Worm (Caenorhabditis elegans) whole organism, young adult: ENCODE measurements around the gene E02H1.5.

Source experiments
- F22D6.2 ChIP-seq: sonication (generic microtip); optimal IDR thresholded peaks from 2 replicates; lab custom pipeline; 2016; ENCODE audit warnings: mild to moderate bottlenecking, missing genetic modification characterization, missing compliant biosample characterization
- F23B12.7 ChIP-seq: sonication (generic microtip); optimal IDR thresholded peaks from 2 replicates; lab custom pipeline; 2017; ENCODE audit warnings: missing genetic modification characterization, mild to moderate bottlenecking, missing compliant biosample characterization, antibody characterized with exemption, moderate library complexity; ENCODE audit not compliant: insufficient read depth
- F37B4.10 ChIP-seq: fragments of 200-800 bp; sonication (Bioruptor generic); IDR thresholded peaks from 2 replicates; pipeline ENCODE4 v1.3.6; 2022; ENCODE audit warnings: missing genetic modification characterization, missing compliant biosample characterization
- F39B2.1 ChIP-seq: fragments of 200-800 bp; sonication (Bioruptor generic); IDR thresholded peaks from 2 replicates; pipeline ENCODE4 v1.3.6; 2022; ENCODE audit warnings: missing genetic modification reagents, missing genetic modification characterization, missing compliant biosample characterization
- F57C9.4 ChIP-seq: sonication (generic microtip); optimal IDR thresholded peaks from 2 replicates; lab custom pipeline; 2017; ENCODE audit warnings: mild to moderate bottlenecking, missing genetic modification characterization, missing compliant biosample characterization
- K12H6.12 ChIP-seq: fragments of 200-800 bp; sonication (Bioruptor generic); optimal IDR thresholded peaks from 2 replicates; lab custom pipeline; 2018; ENCODE audit warnings: mild to moderate bottlenecking, missing genetic modification characterization, missing compliant biosample characterization
- Y53F4B.3 ChIP-seq: fragments of 200-800 bp; sonication (Bioruptor generic); IDR thresholded peaks from 2 replicates; pipeline ENCODE4 v1.3.6; 2022; ENCODE audit warnings: missing genetic modification reagents, missing genetic modification characterization, missing compliant biosample characterization
- Y56A3A.18 ChIP-seq: fragments of 200-800 bp; sonication (Bioruptor generic); IDR thresholded peaks from 2 replicates; pipeline ENCODE4 v1.3.6; 2022; ENCODE audit warnings: missing genetic modification reagents, missing genetic modification characterization, missing compliant biosample characterization
- Y79H2A.3 ChIP-seq: fragments of 200-800 bp; sonication (Bioruptor generic); conservative IDR thresholded peaks from 2 replicates; pipeline ENCODE4 v1.3.6; 2022; ENCODE audit warnings: missing genetic modification reagents, missing genetic modification characterization, missing compliant biosample characterization
- ZK185.1 ChIP-seq: sonication (generic microtip); optimal IDR thresholded peaks from 2 replicates; lab custom pipeline; 2016; ENCODE audit warnings: mild to moderate bottlenecking, missing genetic modification characterization, missing compliant biosample characterization; ENCODE audit not compliant: poor library complexity, severe bottlenecking
- akir-1 ChIP-seq: fragments of 200-800 bp; sonication (Bioruptor generic); optimal IDR thresholded peaks from 2 replicates; lab custom pipeline; 2018; ENCODE audit warnings: mild to moderate bottlenecking, missing genetic modification characterization, moderate library complexity, missing compliant biosample characterization
- ama-1 ChIP-seq, 3 experiments: fragments of 150-350 bp in 1 of 3; sonication (generic microtip) in 2 of 3; optimal IDR thresholded peaks; 2 replicates each; lab custom pipeline; 2014 to 2018; ENCODE audit warnings: missing biosample characterization in 2 of 3, missing genetic modification characterization in 2 of 3, missing genetic modification reagents in 2 of 3
- aptf-3 ChIP-seq: fragments of 200-800 bp; sonication (Bioruptor generic); IDR thresholded peaks from 2 replicates; pipeline ENCODE4 v1.3.6; 2022; ENCODE audit warnings: missing genetic modification characterization, missing compliant biosample characterization
- attf-6 ChIP-seq: fragments of 200-800 bp; sonication (Bioruptor generic); IDR thresholded peaks from 2 replicates; pipeline ENCODE4 v1.3.6; 2022; ENCODE audit warnings: missing genetic modification reagents, missing genetic modification characterization, missing compliant biosample characterization
- bed-2 ChIP-seq: fragments of 200-800 bp; sonication (Bioruptor generic); IDR thresholded peaks from 2 replicates; pipeline ENCODE4 v1.3.6; 2022; ENCODE audit warnings: missing genetic modification reagents, missing genetic modification characterization, missing compliant biosample characterization
- dox-1 ChIP-seq: fragments of 200-800 bp; sonication (Bioruptor generic); IDR thresholded peaks from 2 replicates; pipeline ENCODE4 v1.3.6; 2022; ENCODE audit warnings: missing genetic modification reagents, missing genetic modification characterization, missing compliant biosample characterization
- dpff-1 ChIP-seq: sonication (generic microtip); optimal IDR thresholded peaks from 2 replicates; lab custom pipeline; 2017; ENCODE audit warnings: mild to moderate bottlenecking, missing genetic modification characterization, missing compliant biosample characterization
- egrh-3 ChIP-seq: fragments of 200-800 bp; sonication (Bioruptor generic); IDR thresholded peaks from 2 replicates; pipeline ENCODE4 v1.3.6; 2022; ENCODE audit warnings: missing genetic modification reagents, missing genetic modification characterization, missing compliant biosample characterization
- ekl-4 ChIP-seq: fragments of 200-800 bp; sonication (Bioruptor generic); IDR thresholded peaks from 2 replicates; pipeline ENCODE4 v1.3.6; 2022; ENCODE audit warnings: missing genetic modification reagents, missing genetic modification characterization, missing compliant biosample characterization
- him-1 ChIP-seq: sonication (generic microtip); optimal IDR thresholded peaks from 2 replicates; lab custom pipeline; 2016; ENCODE audit warnings: missing genotype, missing genetic modification reagents, missing genetic modification characterization, missing compliant biosample characterization
- hlh-26 ChIP-seq: fragments of 200-800 bp; sonication (Bioruptor generic); conservative IDR thresholded peaks from 2 replicates; pipeline ENCODE4 v1.3.6; 2022; ENCODE audit warnings: missing genetic modification reagents, missing genetic modification characterization, missing compliant biosample characterization
- hmg-1.2 ChIP-seq: fragments of 200-800 bp; sonication (Bioruptor generic); IDR thresholded peaks from 2 replicates; pipeline ENCODE4 v1.3.6; 2022; ENCODE audit warnings: missing genetic modification reagents, missing genetic modification characterization, missing compliant biosample characterization
- lag-1 ChIP-seq: fragments of 200-800 bp; sonication (Bioruptor generic); IDR thresholded peaks from 2 replicates; pipeline ENCODE4 v1.3.6; 2022; ENCODE audit warnings: missing genetic modification reagents, missing genetic modification characterization, missing compliant biosample characterization
- let-526 ChIP-seq: fragments of 200-800 bp; sonication (Bioruptor generic); IDR thresholded peaks from 2 replicates; pipeline ENCODE4 v1.3.6; 2022; ENCODE audit warnings: missing genetic modification reagents, missing genetic modification characterization, missing compliant biosample characterization
- let-607 ChIP-seq, 2 experiments: fragments of 200-800 bp in 1 of 2; sonication (Bioruptor generic) in 1 of 2; sonication (generic microtip) in 1 of 2; optimal IDR thresholded peaks; 2 replicates each; lab custom pipeline; 2016 to 2018; ENCODE audit warnings: mild to moderate bottlenecking in 2 of 2, missing compliant biosample characterization in 2 of 2, missing genetic modification characterization in 2 of 2, moderate library complexity in 2 of 2, missing genotype in 1 of 2
- lin-26 ChIP-seq: fragments of 200-800 bp; sonication (Bioruptor generic); IDR thresholded peaks from 2 replicates; pipeline ENCODE4 v1.3.6; 2022; ENCODE audit warnings: missing genetic modification reagents, missing genetic modification characterization, missing compliant biosample characterization
- lin-35 ChIP-seq, 3 experiments: fragments of 150-350 bp in 2 of 3; sonication (generic microtip) in 1 of 3; optimal IDR thresholded peaks; 2 replicates each; lab custom pipeline; 2014 to 2018; ENCODE audit warnings: missing biosample characterization in 3 of 3, missing genetic modification characterization in 3 of 3, missing genetic modification reagents in 3 of 3
- lin-40 ChIP-seq: sonication (generic microtip); optimal IDR thresholded peaks from 2 replicates; lab custom pipeline; 2016; ENCODE audit warnings: missing genetic modification characterization, mild to moderate bottlenecking, missing compliant biosample characterization, missing genotype, missing genetic modification reagents
- madf-10 ChIP-seq: sonication (generic microtip); optimal IDR thresholded peaks from 2 replicates; lab custom pipeline; 2016; ENCODE audit warnings: mild to moderate bottlenecking, missing genetic modification characterization, missing compliant biosample characterization
- madf-8 ChIP-seq: fragments of 200-800 bp; sonication (Bioruptor generic); conservative IDR thresholded peaks from 2 replicates; pipeline ENCODE4 v1.3.6; 2022; ENCODE audit warnings: missing genetic modification reagents, missing genetic modification characterization, missing compliant biosample characterization
- mcd-1 ChIP-seq: fragments of 200-800 bp; sonication (Bioruptor generic); IDR thresholded peaks from 2 replicates; pipeline ENCODE4 v1.3.6; 2022; ENCODE audit warnings: missing genetic modification reagents, missing genetic modification characterization, missing compliant biosample characterization
- mes-4 ChIP-seq: sonication (generic microtip); optimal IDR thresholded peaks from 2 replicates; lab custom pipeline; 2016; ENCODE audit warnings: missing genotype, missing genetic modification characterization, missing compliant biosample characterization
- nfyb-1 ChIP-seq: fragments of 200-800 bp; sonication (Bioruptor generic); IDR thresholded peaks from 2 replicates; pipeline ENCODE4 v1.3.6; 2022; ENCODE audit warnings: missing genetic modification reagents, missing genetic modification characterization, missing compliant biosample characterization
- nhr-80 ChIP-seq: sonication (generic microtip); optimal IDR thresholded peaks from 2 replicates; lab custom pipeline; 2016; ENCODE audit warnings: missing genetic modification characterization, missing compliant biosample characterization
- pha-4 ChIP-seq: fragments of 150-350 bp; sonication (generic microtip); optimal IDR thresholded peaks from 2 replicates; lab custom pipeline; 2014; ENCODE audit warnings: missing biosample characterization, missing genetic modification reagents, missing genetic modification characterization
- rcor-1 ChIP-seq: fragments of 200-800 bp; sonication (Bioruptor generic); IDR thresholded peaks from 2 replicates; pipeline ENCODE4 v1.3.6; 2022; ENCODE audit warnings: missing genetic modification reagents, missing genetic modification characterization, missing compliant biosample characterization
- repo-1 ChIP-seq: sonication (generic microtip); optimal IDR thresholded peaks from 2 replicates; lab custom pipeline; 2017; ENCODE audit warnings: mild to moderate bottlenecking, missing genetic modification characterization, missing compliant biosample characterization
- sdz-38 ChIP-seq: sonication (generic microtip); optimal IDR thresholded peaks from 2 replicates; lab custom pipeline; 2016; ENCODE audit warnings: missing genotype, missing genetic modification characterization, missing compliant biosample characterization
- sea-2 ChIP-seq: fragments of 200-800 bp; sonication (Bioruptor generic); IDR thresholded peaks from 2 replicates; pipeline ENCODE4 v1.3.6; 2022; ENCODE audit warnings: missing genetic modification characterization, missing compliant biosample characterization
- snpc-1.1 ChIP-seq: sonication (generic microtip); optimal IDR thresholded peaks from 2 replicates; lab custom pipeline; 2017; ENCODE audit warnings: missing genetic modification characterization, mild to moderate bottlenecking, missing compliant biosample characterization, antibody characterized with exemption, moderate library complexity, missing genotype, missing genetic modification reagents; ENCODE audit not compliant: insufficient read depth
- snpc-1.3 ChIP-seq: sonication (generic microtip); optimal IDR thresholded peaks from 2 replicates; lab custom pipeline; 2017; ENCODE audit warnings: missing genetic modification characterization, mild to moderate bottlenecking, missing compliant biosample characterization, antibody characterized with exemption, moderate library complexity, missing genotype, missing genetic modification reagents; ENCODE audit not compliant: insufficient read depth
- xnd-1 ChIP-seq: sonication (generic microtip); optimal IDR thresholded peaks from 2 replicates; lab custom pipeline; 2016; ENCODE audit warnings: missing genotype, missing genetic modification reagents, missing genetic modification characterization, missing compliant biosample characterization
- zfh-2 ChIP-seq: fragments of 200-800 bp; sonication (Bioruptor generic); conservative IDR thresholded peaks from 2 replicates; pipeline ENCODE4 v1.3.6; 2022; ENCODE audit warnings: missing genetic modification reagents, missing genetic modification characterization, missing compliant biosample characterization
- zim-3 ChIP-seq: sonication (generic microtip); optimal IDR thresholded peaks from 2 replicates; lab custom pipeline; 2017; ENCODE audit warnings: mild to moderate bottlenecking, missing genetic modification characterization, moderate library complexity, missing compliant biosample characterization
- ztf-26 ChIP-seq: sonication (generic microtip); optimal IDR thresholded peaks from 2 replicates; lab custom pipeline; 2017; ENCODE audit warnings: missing genetic modification characterization, missing compliant biosample characterization
- ztf-28 ChIP-seq: fragments of 200-800 bp; sonication (Bioruptor generic); IDR thresholded peaks from 2 replicates; pipeline ENCODE4 v1.3.6; 2022; ENCODE audit warnings: missing genetic modification reagents, missing genetic modification characterization, missing compliant biosample characterization
- ztf-6 ChIP-seq: fragments of 200-800 bp; sonication (Bioruptor generic); IDR thresholded peaks from 2 replicates; pipeline ENCODE4 v1.3.6; 2022; ENCODE audit warnings: missing genetic modification reagents, missing genetic modification characterization, missing compliant biosample characterization

Gene E02H1.5

ce11 chrII:9620616-9621015 lies 25.6 kb downstream of the E02H1.5 start:
- TF ChIP-seq lin-40 (tag; lab: Kevin White, UChicago): no peak
- TF ChIP-seq let-607 (tag; optimal IDR thresholded peaks at IDR 0.05; lab: Kevin White, UChicago): peak; percentile 93 to 94
- TF ChIP-seq ZK185.1 (tag; lab: Kevin White, UChicago): peak; percentile 29
- peak; percentile 72 for TF ChIP-seq nhr-80 (tag; lab: Kevin White, UChicago)

DNA sequence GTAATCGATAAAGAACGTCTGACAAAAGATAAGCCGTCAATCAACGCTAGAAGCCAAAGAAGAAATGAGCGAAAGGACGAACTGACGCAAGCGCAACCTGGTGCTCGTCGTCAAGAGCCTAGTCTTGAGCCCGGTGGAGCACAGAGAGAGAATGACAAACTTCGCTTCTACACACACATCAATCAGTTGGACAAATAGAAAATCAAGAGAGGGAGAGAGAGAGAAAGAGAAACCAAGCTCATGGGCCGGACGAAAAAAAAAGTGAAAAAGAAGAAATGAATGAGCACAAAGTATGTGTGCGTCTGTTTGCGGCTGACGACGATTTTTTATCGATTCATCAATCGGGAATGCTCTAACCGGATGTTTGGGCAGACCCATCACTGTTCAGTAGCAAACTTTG lies 26.1 kb downstream of the E02H1.5 start:
- TF ChIP-seq lin-26 (GFP tag; lab: Robert Waterston, UW) (no peak), ztf-28 (GFP tag; lab: Robert Waterston, UW) (no peak), snpc-1.1 (tag; lab: Kevin White, UChicago) (no peak), bed-2 (GFP tag; lab: Robert Waterston, UW) (no peak), ama-1 (optimal IDR thresholded peaks at IDR 0.05; lab: Kevin White, UChicago) (peak; percentile 33), ama-1 (GFP tag; optimal IDR thresholded peaks at IDR 0.05; lab: Kevin White, UChicago) (no peak), xnd-1 (tag; lab: Kevin White, UChicago) (no peak), rcor-1 (no peak), nhr-80 (tag; lab: Kevin White, UChicago) (no peak), mcd-1 (GFP tag; lab: Robert Waterston, UW) (0 out of 2 replicates have a peak, but pooled peaks have one; percentile 35), madf-10 (tag; lab: Kevin White, UChicago) (no peak), K12H6.12 (tag; lab: Kevin White, UChicago) (no peak), dpff-1 (tag; lab: Kevin White, UChicago) (no peak), sdz-38 (tag; lab: Kevin White, UChicago) (no peak), hmg-1.2 (GFP tag; lab: Robert Waterston, UW) (peak; percentile 14; the same call in 1 of the 2 replicates), Y56A3A.18 (GFP tag; lab: Robert Waterston, UW) (no peak), F39B2.1 (GFP tag; lab: Robert Waterston, UW) (no peak), aptf-3 (GFP tag; lab: Robert Waterston, UW) (no peak), ztf-6 (GFP tag; lab: Robert Waterston, UW) (no peak), him-1 (tag; lab: Kevin White, UChicago) (no peak), akir-1 (GFP tag; lab: Kevin White, UChicago) (no peak), dox-1 (GFP tag; lab: Robert Waterston, UW) (0 out of 2 replicates have a peak, but pooled peaks have one; percentile 14), F37B4.10 (GFP tag; lab: Robert Waterston, UW) (no peak), F23B12.7 (tag; lab: Kevin White, UChicago) (no peak), zim-3 (tag; lab: Kevin White, UChicago) (no peak), zfh-2 (GFP tag; lab: Robert Waterston, UW) (peak; percentile 41), pha-4 (tag; lab: Kevin White, UChicago) (peak; percentile 43), mes-4 (tag; lab: Kevin White, UChicago) (no peak), attf-6 (GFP tag; lab: Robert Waterston, UW) (no peak), repo-1 (no peak), ekl-4 (GFP tag; lab: Robert Waterston, UW) (peak; percentile 27; the same call in 1 of the 2 replicates), lin-35 (GFP tag; optimal IDR thresholded peaks at IDR 0.05; lab: Kevin White, UChicago) (no peak), hlh-26 (GFP tag; lab: Robert Waterston, UW) (no peak), Y53F4B.3 (no peak), let-526 (GFP tag; lab: Robert Waterston, UW) (no peak), snpc-1.3 (no peak), F57C9.4 (no peak), lag-1 (GFP tag; lab: Robert Waterston, UW) (no peak), madf-8 (GFP tag; lab: Robert Waterston, UW) (no peak), Y79H2A.3 (GFP tag; lab: Robert Waterston, UW) (no peak), F22D6.2 (no peak), sea-2 (GFP tag; lab: Robert Waterston, UW) (no peak), ztf-26 (no peak), nfyb-1 (no peak), egrh-3 (no peak)
